Fruit fly (Drosophila melanogaster): ENCODE measurements around the gene Arglu1.

Gene Arglu1

DNA sequence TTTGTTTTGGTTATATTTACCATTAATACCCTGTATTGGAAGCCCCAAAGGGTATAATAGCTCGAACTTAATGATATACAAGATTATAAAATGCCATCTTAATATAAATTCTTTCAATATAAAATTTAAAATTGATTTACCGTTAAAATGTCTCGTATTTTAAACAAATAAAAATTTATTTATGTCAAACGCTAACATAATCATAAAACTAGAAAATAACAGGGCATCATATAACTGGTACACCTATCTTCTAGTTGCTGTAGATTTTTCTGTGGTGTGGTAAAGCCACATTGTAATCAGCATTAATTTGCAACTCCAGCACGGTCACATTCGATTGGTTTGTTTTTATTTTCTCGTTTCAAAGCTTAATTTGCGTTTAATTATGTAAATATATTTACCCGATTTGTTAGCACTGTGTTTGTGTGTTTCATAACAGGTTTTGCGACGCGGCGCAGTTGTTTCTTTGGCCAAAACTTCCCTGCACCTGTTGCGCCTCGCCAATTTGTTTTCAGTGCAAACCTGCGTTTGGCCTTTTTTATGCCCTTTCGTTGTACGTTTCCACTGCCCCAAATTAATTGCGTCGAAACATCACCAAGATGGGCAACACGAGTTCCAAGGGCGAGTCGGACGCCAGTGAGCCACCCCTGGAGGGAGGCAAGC lies 19.2 kb upstream of the Arglu1 start, which contains the start of the genes CG4658 and CG5846 (continued):
- TF ChIP-seq CG10209 (GFP tag; optimal IDR thresholded peaks at IDR 0.05) (peak; percentile 94), ap (GFP tag; IDR thresholded peaks at IDR 0.05) (peak; percentile 94), CG4282 (GFP tag; optimal IDR thresholded peaks at IDR 0.05) (peak; percentile 41), Dek (tag; optimal IDR thresholded peaks at IDR 0.05) (peak; percentile 93), pfk (GFP tag; optimal IDR thresholded peaks at IDR 0.05) (no peak), CG9932 (GFP tag; IDR thresholded peaks at IDR 0.05) (peak; percentile 90), tgo (GFP tag; IDR thresholded peaks at IDR 0.05) (peak; percentile 98), Nf-YA (GFP tag; IDR thresholded peaks at IDR 0.05) (peak; percentile 88), CG12071 (GFP tag; optimal IDR thresholded peaks at IDR 0.05) (peak; percentile 66), CG8765 (GFP tag; IDR thresholded peaks at IDR 0.05) (peak; percentile 77), row (GFP tag; IDR thresholded peaks at IDR 0.05) (peak; percentile 99), CG18262 (tag; optimal IDR thresholded peaks at IDR 0.05) (peak; percentile 97), HHEX (GFP tag; optimal IDR thresholded peaks at IDR 0.05) (peak; percentile 81), mirr (GFP tag; optimal IDR thresholded peaks at IDR 0.05) (peak; percentile 45), CG9215 (GFP tag; IDR thresholded peaks at IDR 0.05) (peak; percentile 90), dpn (GFP tag; optimal IDR thresholded peaks at IDR 0.05) (peak; percentile 81 to 95), Pdp1 (GFP tag; optimal IDR thresholded peaks at IDR 0.05) (peak; percentile 85 to 87), crp (GFP tag; optimal IDR thresholded peaks at IDR 0.05) (peak in 1 of 2 experiments; percentile 60), Side (GFP tag; optimal IDR thresholded peaks at IDR 0.05) (peak; percentile 54), odd (GFP tag; optimal IDR thresholded peaks at IDR 0.05) (peak; percentile 89), CG9876 (GFP tag; optimal IDR thresholded peaks at IDR 0.05) (peak; percentile 50), BtbVII (GFP tag; optimal IDR thresholded peaks at IDR 0.05) (peak; percentile 74), slbo (GFP tag; IDR thresholded peaks at IDR 0.05) (peak; percentile 95), CrebB (tag; optimal IDR thresholded peaks at IDR 0.05) (peak; percentile 76), phol (tag; optimal IDR thresholded peaks at IDR 0.05) (peak; percentile 96), esg (GFP tag; conservative IDR thresholded peaks at IDR 0.05) (peak; percentile 93), CG15514 (GFP tag; optimal IDR thresholded peaks at IDR 0.05) (peak; percentile 82), Spps (tag; optimal IDR thresholded peaks at IDR 0.05) (peak; percentile 94), pros (GFP tag; optimal IDR thresholded peaks at IDR 0.05) (no peak), CG10959 (GFP tag; IDR thresholded peaks at IDR 0.05) (peak; percentile 89; the same call in 1 of the 2 replicates), sob (GFP tag; IDR thresholded peaks at IDR 0.05) (peak; percentile 94), Elba2 (GFP tag; optimal IDR thresholded peaks at IDR 0.05) (peak; percentile 61), chif (GFP tag; optimal IDR thresholded peaks at IDR 0.05) (peak; percentile 83 to 92), her (GFP tag; optimal IDR thresholded peaks at IDR 0.05) (peak; percentile 43), wdn (GFP tag; IDR thresholded peaks at IDR 0.05) (peak; percentile 87), bowl (GFP tag; IDR thresholded peaks at IDR 0.05) (peak; percentile 81), ato (GFP tag; IDR thresholded peaks at IDR 0.05; ENCODE audit: partially characterized antibody) (no peak), ro (GFP tag; IDR thresholded peaks at IDR 0.05) (peak; percentile 84), PHDP (tag; optimal IDR thresholded peaks at IDR 0.05) (peak; percentile 97), Hr39 (optimal IDR thresholded peaks at IDR 0.05) (no peak), CG3281 (GFP tag; optimal IDR thresholded peaks at IDR 0.05) (peak; percentile 89), Myb (GFP tag; optimal IDR thresholded peaks at IDR 0.05) (peak; percentile 47), CG6654 (GFP tag; optimal IDR thresholded peaks at IDR 0.05) (peak; percentile 45), CG14050 (GFP tag; IDR thresholded peaks at IDR 0.05) (peak; percentile 90), sisA (GFP tag; IDR thresholded peaks at IDR 0.05) (peak; percentile 93), gcm (GFP tag; optimal IDR thresholded peaks at IDR 0.05) (peak; percentile 96), dmrt11E (tag; optimal IDR thresholded peaks at IDR 0.05) (peak; percentile 96), CG31365 (tag; optimal IDR thresholded peaks at IDR 0.05) (no peak), luna (GFP tag; optimal IDR thresholded peaks at IDR 0.05) (no peak), CG14710 (tag; optimal IDR thresholded peaks at IDR 0.05) (peak; percentile 96)
